Fruit fly (Drosophila melanogaster) whole organism, prepupa: ENCODE measurements around the gene Ski6.

Experiments
- CG11294 ChIP-seq: fragments of 200-800 bp; sonication (Bioruptor generic); IDR thresholded peaks from 2 replicates; pipeline ENCODE4 v1.3.6; 2022; ENCODE audit warnings: missing biosample characterization, missing genetic modification characterization
- CG15336 ChIP-seq: fragments of 200-800 bp; sonication (Bioruptor generic); IDR thresholded peaks from 2 replicates; pipeline ENCODE4 v1.3.6; 2022; ENCODE audit warnings: missing biosample characterization, missing genetic modification characterization
- CG1621 ChIP-seq: fragments of 200-800 bp; sonication (Bioruptor generic); optimal IDR thresholded peaks from 3 replicates; lab custom pipeline; 2018; ENCODE audit warnings: missing biosample characterization, mild to moderate bottlenecking, missing genetic modification characterization
- CG31627 ChIP-seq: fragments of 200-800 bp; sonication (Bioruptor generic); optimal IDR thresholded peaks from 3 replicates; lab custom pipeline; 2016; ENCODE audit warnings: missing biosample characterization, missing genetic modification characterization
- CG34406 ChIP-seq: fragments of 200-800 bp; sonication (Bioruptor generic); optimal IDR thresholded peaks from 3 replicates; lab custom pipeline; 2016; ENCODE audit warnings: missing biosample characterization, missing genetic modification characterization
- CG3919 ChIP-seq: fragments of 200-800 bp; sonication (Bioruptor generic); optimal IDR thresholded peaks from 3 replicates; lab custom pipeline; 2016; ENCODE audit warnings: missing biosample characterization, missing genetic modification characterization
- CG6163 ChIP-seq: fragments of 200-800 bp; sonication (Bioruptor generic); IDR thresholded peaks from 3 replicates; pipeline ENCODE4 v1.3.6; 2022; ENCODE audit warnings: missing biosample characterization, missing genetic modification characterization
- CG6276 ChIP-seq: fragments of 200-800 bp; sonication (Bioruptor generic); optimal IDR thresholded peaks from 2 replicates; lab custom pipeline; 2017; ENCODE audit warnings: missing biosample characterization, mild to moderate bottlenecking, missing genetic modification characterization
- CG6792 ChIP-seq: fragments of 200-800 bp; sonication (Bioruptor generic); optimal IDR thresholded peaks from 3 replicates; lab custom pipeline; 2016; ENCODE audit warnings: missing biosample characterization, missing genetic modification characterization
- CG8119 ChIP-seq: fragments of 200-800 bp; sonication (Bioruptor generic); IDR thresholded peaks from 3 replicates; pipeline ENCODE4 v1.3.6; 2022; ENCODE audit warnings: missing biosample characterization, missing genetic modification characterization
- CG8632 ChIP-seq: fragments of 200-800 bp; sonication (Bioruptor generic); optimal IDR thresholded peaks from 3 replicates; lab custom pipeline; 2016; ENCODE audit warnings: missing biosample characterization, missing genetic modification characterization
- Eip75B ChIP-seq: fragments of 200-800 bp; sonication (Bioruptor generic); optimal IDR thresholded peaks from 3 replicates; lab custom pipeline; 2016; ENCODE audit warnings: missing biosample characterization, missing genetic modification characterization
- Eip78C ChIP-seq: fragments of 200-800 bp; sonication (Bioruptor generic); peaks from one replicate; lab custom pipeline; 2016; ENCODE audit warnings: missing biosample characterization, missing genetic modification characterization
- Eip93F ChIP-seq: fragments of 200-800 bp; sonication (Bioruptor generic); optimal IDR thresholded peaks from 2 replicates; lab custom pipeline; 2016; ENCODE audit warnings: missing biosample characterization, mild to moderate bottlenecking, missing genetic modification characterization
- Ets21C ChIP-seq: fragments of 200-800 bp; sonication (Bioruptor generic); optimal IDR thresholded peaks from 3 replicates; lab custom pipeline; 2016; ENCODE audit warnings: missing biosample characterization, missing genetic modification characterization
- Ets96B ChIP-seq: fragments of 200-800 bp; optimal IDR thresholded peaks from 2 replicates; lab custom pipeline; 2019; ENCODE audit warnings: missing biosample characterization, mild to moderate bottlenecking, missing genetic modification characterization, moderate library complexity
- Hr4 ChIP-seq: fragments of 200-800 bp; sonication (Bioruptor generic); optimal IDR thresholded peaks from 3 replicates; lab custom pipeline; 2016; ENCODE audit warnings: missing biosample characterization, missing genetic modification characterization
- Lpt ChIP-seq: fragments of 200-800 bp; sonication (Bioruptor generic); optimal IDR thresholded peaks from 3 replicates; lab custom pipeline; 2016; ENCODE audit warnings: missing biosample characterization, missing genetic modification characterization
- Smox ChIP-seq: fragments of 200-800 bp; sonication (Bioruptor generic); optimal IDR thresholded peaks from 3 replicates; lab custom pipeline; 2016; ENCODE audit warnings: missing biosample characterization, missing genetic modification characterization
- Sox102F ChIP-seq: fragments of 200-800 bp; sonication (Bioruptor generic); optimal IDR thresholded peaks from 2 replicates; lab custom pipeline; 2016; ENCODE audit warnings: missing biosample characterization, mild to moderate bottlenecking, missing genetic modification characterization
- Sox14 ChIP-seq: fragments of 200-800 bp; sonication (Bioruptor generic); optimal IDR thresholded peaks from 3 replicates; lab custom pipeline; 2016; ENCODE audit warnings: missing biosample characterization, missing genetic modification characterization
- achi ChIP-seq: fragments of 200-800 bp; sonication (Bioruptor generic); optimal IDR thresholded peaks from 3 replicates; lab custom pipeline; 2016; ENCODE audit warnings: missing biosample characterization, missing genetic modification characterization
- cyc ChIP-seq: fragments of 200-800 bp; sonication (Bioruptor generic); optimal IDR thresholded peaks from 3 replicates; lab custom pipeline; 2016; ENCODE audit warnings: missing biosample characterization, missing genetic modification characterization
- dac ChIP-seq: fragments of 200-800 bp; sonication (Bioruptor generic); optimal IDR thresholded peaks from 2 replicates; lab custom pipeline; 2017; ENCODE audit warnings: missing biosample characterization, mild to moderate bottlenecking, missing genetic modification characterization
- eg ChIP-seq: fragments of 200-800 bp; sonication (Bioruptor generic); IDR thresholded peaks from 3 replicates; pipeline ENCODE4 v1.3.6; 2022; ENCODE audit warnings: missing biosample characterization, missing genetic modification characterization
- fd59A ChIP-seq: fragments of 200-800 bp; sonication (Bioruptor generic); optimal IDR thresholded peaks from 2 replicates; lab custom pipeline; 2017; ENCODE audit warnings: missing biosample characterization, mild to moderate bottlenecking, missing genetic modification characterization, missing genetic modification reagents
- fd85E ChIP-seq: fragments of 200-800 bp; sonication (Bioruptor generic); optimal IDR thresholded peaks from 3 replicates; lab custom pipeline; 2016; ENCODE audit warnings: missing biosample characterization, missing genetic modification characterization
- fkh ChIP-seq: fragments of 200-800 bp; sonication (Bioruptor generic); optimal IDR thresholded peaks from 3 replicates; lab custom pipeline; 2017; ENCODE audit warnings: missing biosample characterization, mild to moderate bottlenecking, missing genetic modification characterization, moderate library complexity
- lz ChIP-seq: fragments of 200-800 bp; sonication (Bioruptor generic); optimal IDR thresholded peaks from 3 replicates; lab custom pipeline; 2016; ENCODE audit warnings: missing biosample characterization, missing genetic modification characterization
- spab ChIP-seq: fragments of 200-800 bp; sonication (Bioruptor generic); optimal IDR thresholded peaks from 2 replicates; lab custom pipeline; 2017; ENCODE audit warnings: missing biosample characterization, mild to moderate bottlenecking, missing genetic modification characterization, missing genetic modification reagents
- svp ChIP-seq: fragments of 200-800 bp; sonication (Bioruptor generic); peaks from one replicate; lab custom pipeline; 2016; ENCODE audit warnings: missing biosample characterization, missing genetic modification characterization
- vri ChIP-seq: fragments of 200-800 bp; sonication (Bioruptor generic); optimal IDR thresholded peaks from 3 replicates; lab custom pipeline; 2016; ENCODE audit warnings: missing biosample characterization, mild to moderate bottlenecking, missing genetic modification characterization

The Ski6 gene

DNA sequence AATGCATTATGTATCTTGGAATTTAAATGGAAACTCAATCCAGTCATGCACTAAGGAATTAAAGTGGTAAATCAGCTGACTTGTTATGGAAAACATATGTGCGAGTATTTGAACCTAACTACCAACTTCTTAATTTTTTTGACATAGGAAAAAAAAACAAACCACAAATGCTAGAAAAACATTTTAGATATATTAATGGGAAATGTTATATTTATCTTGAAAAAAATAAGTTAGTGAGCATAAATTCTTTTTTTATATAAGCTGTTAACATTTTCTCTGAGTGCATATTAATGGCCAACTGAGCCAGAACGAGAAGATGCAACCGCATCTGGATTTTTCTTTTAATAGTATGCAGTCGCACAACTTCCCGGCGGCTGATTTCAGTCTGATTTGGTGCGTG lies 28.9 kb upstream of the Ski6 start (continued):
- TF ChIP-seq Lpt (GFP tag; lab: Kevin White, UChicago) (peak; percentile 20), fd59A (GFP tag; lab: Kevin White, UChicago) (no peak), CG8119 (GFP tag; lab: Robert Waterston, UW) (0 out of 3 replicates have a peak, but pooled peaks have one; percentile 24), Hr4 (GFP tag; lab: Kevin White, UChicago) (peak; percentile 4)
- TF ChIP-seq, all 60 proteins: peak for 13

DNA sequence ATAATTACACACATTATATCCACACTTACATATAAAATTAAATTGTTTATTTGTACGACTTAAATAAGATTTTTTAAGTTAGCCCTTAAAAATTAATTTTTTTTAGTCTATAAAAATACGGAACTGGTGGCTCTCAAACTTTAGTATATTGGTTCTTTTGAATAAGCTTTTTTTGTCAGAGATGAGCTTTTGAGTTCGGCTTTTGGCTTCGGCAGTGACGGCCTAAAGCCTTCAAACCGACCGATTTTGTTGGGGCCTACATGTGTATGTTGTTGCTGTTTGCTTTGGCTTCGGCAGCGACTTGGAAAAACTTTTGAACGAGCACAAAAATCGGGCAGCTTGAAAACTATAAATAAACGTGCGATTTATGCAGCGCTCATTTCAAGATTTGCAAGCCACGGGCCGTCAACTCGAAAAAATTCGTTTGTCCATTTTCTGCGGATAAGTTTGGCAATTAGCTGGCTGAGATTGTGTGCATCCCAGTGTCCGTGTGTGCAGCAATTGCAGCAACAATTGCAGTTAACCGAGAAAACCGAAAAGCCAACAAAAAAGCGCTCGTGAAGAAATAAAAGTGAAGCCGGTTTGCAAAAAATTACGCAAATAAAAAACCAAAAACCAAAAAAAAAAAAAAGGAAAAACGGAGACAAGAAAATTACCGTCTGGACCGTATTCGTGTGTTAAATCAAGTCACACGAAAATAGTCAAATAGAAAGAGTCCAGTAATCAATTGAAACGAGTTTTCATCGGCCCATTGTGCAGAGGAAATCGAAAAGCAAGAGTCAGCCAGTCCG lies 23.8 kb upstream of the Ski6 start, which contains the start of gene CG16820:
Gene CG16820 (plus strand): TSS at position 378 of the 791 bp plus-strand sequence.
- TF ChIP-seq dac (GFP tag; lab: Kevin White, UChicago) (peak; percentile 15), CG6276 (GFP tag; lab: Kevin White, UChicago) (peak; percentile 75), eg (GFP tag; lab: Robert Waterston, UW) (peak; percentile 76; the same call in 2 of the 3 replicates), Sox102F (GFP tag; lab: Kevin White, UChicago) (no peak), Lpt (GFP tag; lab: Kevin White, UChicago) (peak; percentile 57), lz (GFP tag; lab: Kevin White, UChicago) (no peak), CG31627 (GFP tag; lab: Kevin White, UChicago) (no peak), Eip78C (GFP tag; lab: Kevin White, UChicago) (peak; percentile 53), CG6163 (GFP tag; lab: Robert Waterston, UW) (0 out of 3 replicates have a peak, but pooled peaks have one; percentile 50), CG8119 (GFP tag; lab: Robert Waterston, UW) (peak; percentile 84), CG15336 (peak; percentile 80)

DNA sequence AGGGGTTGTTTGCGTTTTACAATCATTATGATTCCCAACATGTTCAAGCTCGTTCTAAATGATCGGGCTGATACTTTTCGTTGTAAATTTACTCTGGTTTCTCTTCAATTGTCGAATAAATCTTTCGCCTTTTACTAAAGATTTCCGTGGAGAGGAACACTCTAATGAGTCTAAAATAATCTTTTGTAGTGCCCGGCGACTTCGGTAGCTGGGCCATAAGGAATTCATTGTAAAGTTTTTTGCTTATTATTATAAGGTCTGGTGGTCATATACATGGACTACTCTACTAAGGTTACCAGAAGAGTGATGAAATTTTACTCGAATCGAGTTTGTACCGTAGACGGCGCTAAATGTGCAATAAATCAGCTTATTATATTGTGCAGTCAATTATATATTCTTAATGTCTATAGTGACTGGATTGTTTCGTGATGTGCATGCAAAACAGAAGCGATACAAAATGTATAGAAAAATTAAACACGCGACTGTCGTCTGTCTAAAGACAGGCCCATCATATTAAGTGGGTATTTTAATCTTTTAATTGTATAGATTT lies 22.6 kb upstream of the Ski6 start:
- TF ChIP-seq svp (GFP tag; lab: Kevin White, UChicago) (peak; percentile 17), CG6792 (no peak)
- TF ChIP-seq, all 60 proteins: peak for 1

DNA sequence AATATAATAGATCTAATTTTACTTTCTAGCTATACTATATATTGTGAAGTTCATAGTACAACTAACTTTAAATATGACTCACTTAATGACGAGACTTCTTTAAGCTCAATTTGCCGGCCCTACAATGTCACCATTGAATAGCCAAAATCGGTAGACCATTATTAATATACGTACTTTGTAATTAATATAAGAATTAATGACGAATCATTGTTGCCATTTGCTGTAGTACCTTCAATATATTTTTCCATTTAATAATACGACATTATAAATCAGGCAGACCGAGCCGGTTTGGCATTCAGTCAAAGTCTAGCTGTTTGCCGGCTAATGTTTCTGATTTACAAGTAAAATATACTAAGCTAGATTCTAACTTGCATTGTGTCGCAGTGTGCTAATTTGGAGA lies 17.5 kb upstream of the Ski6 start, which contains the start of gene Jhbp13:
Gene Jhbp13 (plus strand): TSS at position 301 of the 400 bp plus-strand sequence.
- no peak for TF ChIP-seq CG6276 (GFP tag; lab: Kevin White, UChicago)
- no peak for TF ChIP-seq fd85E (GFP tag; lab: Kevin White, UChicago)
- no peak for TF ChIP-seq spab (GFP tag; lab: Kevin White, UChicago)
- no peak for TF ChIP-seq CG1621
- TF ChIP-seq fkh = no peak
- TF ChIP-seq achi (GFP tag; lab: Kevin White, UChicago) = no peak
- no peak for TF ChIP-seq CG34406 (GFP tag; lab: Kevin White, UChicago)
- no peak for TF ChIP-seq vri (GFP tag; lab: Kevin White, UChicago)
- no peak for TF ChIP-seq CG8632 (GFP tag; lab: Kevin White, UChicago)
- no peak for TF ChIP-seq Eip75B (GFP tag; lab: Kevin White, UChicago)
- TF ChIP-seq CG6792 = no peak
- no peak for TF ChIP-seq Sox14 (GFP tag; lab: Kevin White, UChicago)
- TF ChIP-seq CG8119 (GFP tag; lab: Robert Waterston, UW) = no peak
- TF ChIP-seq CG11294 (GFP tag; lab: Robert Waterston, UW) = no peak
- no peak for TF ChIP-seq CG15336
- TF ChIP-seq Ets96B (tag; lab: Kevin White, UChicago) = no peak
- TF ChIP-seq Sox102F (GFP tag; lab: Kevin White, UChicago) = no peak
- TF ChIP-seq svp (GFP tag; lab: Kevin White, UChicago) = no peak
- TF ChIP-seq CG3919 (GFP tag; lab: Kevin White, UChicago) = no peak
- no peak for TF ChIP-seq cyc (GFP tag; lab: Kevin White, UChicago)

DNA sequence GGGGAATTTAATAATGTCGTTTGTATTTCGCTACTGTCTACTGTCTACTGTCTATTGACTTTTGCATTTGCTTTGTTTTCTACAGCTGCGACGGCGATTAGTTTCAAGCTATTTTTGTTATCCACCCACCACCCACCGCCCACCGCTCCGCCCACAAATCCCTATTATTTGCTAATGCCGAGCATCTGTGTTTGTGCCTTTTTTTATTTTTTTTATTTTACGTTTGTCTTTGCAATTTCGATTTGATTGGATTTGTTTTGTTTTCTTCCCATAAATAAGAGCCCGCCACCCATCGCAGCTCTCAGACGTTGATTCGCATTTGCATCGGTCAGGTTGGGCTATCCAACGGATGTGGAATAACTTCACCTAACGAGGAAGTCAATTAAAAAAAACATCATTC lies 14.0 kb upstream of the Ski6 start, which contains the start of gene Jhbp14:
Gene Jhbp14 (plus strand): TSS at position 301 of the 400 bp plus-strand sequence.
- TF ChIP-seq Smox (GFP tag; lab: Kevin White, UChicago) (no peak), Eip93F (no peak), Ets21C (GFP tag; lab: Kevin White, UChicago) (no peak), Eip75B (GFP tag; lab: Kevin White, UChicago) (no peak)
